Fruit fly (Drosophila melanogaster) whole organism, embryonic: ENCODE results near the gene CG1738.

Experiments used
- CG10321 ChIP-seq: fragments of 200-800 bp; sonication (Bioruptor generic); IDR thresholded peaks from 2 replicates; pipeline ENCODE4 v1.3.6; 2022; ENCODE audit warnings: missing biosample characterization, missing genetic modification characterization
- CG12391 ChIP-seq: fragments of 200-800 bp; sonication (Bioruptor generic); optimal IDR thresholded peaks from 3 replicates; lab custom pipeline; 2018; ENCODE audit warnings: missing biosample characterization, mild to moderate bottlenecking, missing genetic modification characterization, moderate library complexity
- CG13775 ChIP-seq: fragments of 200-800 bp; sonication (Bioruptor generic); optimal IDR thresholded peaks from 3 replicates; lab custom pipeline; 2017; ENCODE audit warnings: missing biosample characterization, mild to moderate bottlenecking, missing genetic modification characterization
- CG16815 ChIP-seq: fragments of 200-800 bp; sonication (Bioruptor generic); optimal IDR thresholded peaks from 3 replicates; lab custom pipeline; 2017; ENCODE audit warnings: missing biosample characterization, mild to moderate bottlenecking, missing genetic modification characterization
- CG17186 ChIP-seq: fragments of 200-800 bp; sonication (Bioruptor generic); optimal IDR thresholded peaks from 3 replicates; lab custom pipeline; 2017; ENCODE audit warnings: missing biosample characterization, missing genetic modification reagents, missing genetic modification characterization
- CG17361 ChIP-seq: fragments of 200-800 bp; sonication (Bioruptor generic); IDR thresholded peaks from 3 replicates; pipeline ENCODE4 v1.3.6; 2022; ENCODE audit warnings: missing biosample characterization, missing genetic modification characterization
- CG17568 ChIP-seq: fragments of 200-800 bp; sonication (Bioruptor generic); optimal IDR thresholded peaks from 2 replicates; lab custom pipeline; 2018; ENCODE audit warnings: missing biosample characterization, mild to moderate bottlenecking, missing genetic modification characterization, moderate library complexity
- CG17612 ChIP-seq: fragments of 200-800 bp; sonication (Bioruptor generic); IDR thresholded peaks from 2 replicates; pipeline ENCODE4 v1.3.6; 2022; ENCODE audit warnings: missing biosample characterization, missing genetic modification characterization
- CG4328 ChIP-seq: fragments of 200-800 bp; sonication (Bioruptor generic); optimal IDR thresholded peaks from 3 replicates; lab custom pipeline; 2017; ENCODE audit warnings: missing biosample characterization, missing genetic modification reagents, missing genetic modification characterization
- CG4730 ChIP-seq: fragments of 200-800 bp; sonication (Bioruptor generic); IDR thresholded peaks from 2 replicates; pipeline ENCODE4 v1.3.6; 2022; ENCODE audit warnings: missing biosample characterization, missing genetic modification characterization
- CG7372 ChIP-seq: fragments of 200-800 bp; sonication (Bioruptor generic); IDR thresholded peaks from 2 replicates; pipeline ENCODE4 v1.3.6; 2022; ENCODE audit warnings: missing biosample characterization, missing genetic modification characterization
- CG7987 ChIP-seq: fragments of 200-800 bp; sonication (Bioruptor generic); optimal IDR thresholded peaks from 2 replicates; lab custom pipeline; 2018; ENCODE audit warnings: missing biosample characterization, mild to moderate bottlenecking, missing genetic modification characterization, moderate library complexity
- CG9609 ChIP-seq: fragments of 200-800 bp; sonication (Bioruptor generic); optimal IDR thresholded peaks from 3 replicates; lab custom pipeline; 2016; ENCODE audit warnings: missing biosample characterization, missing genetic modification characterization
- Hey ChIP-seq: fragments of 200-800 bp; sonication (Bioruptor generic); optimal IDR thresholded peaks from 3 replicates; lab custom pipeline; 2018; ENCODE audit warnings: missing biosample characterization, mild to moderate bottlenecking, missing genetic modification characterization
- Lhr ChIP-seq: fragments of 200-800 bp; sonication (Bioruptor generic); optimal IDR thresholded peaks from 3 replicates; lab custom pipeline; 2017; ENCODE audit warnings: mild to moderate bottlenecking, missing biosample characterization, missing genetic modification reagents, missing genetic modification characterization
- MESR4 ChIP-seq: fragments of 200-800 bp; sonication (Bioruptor generic); optimal IDR thresholded peaks from 2 replicates; lab custom pipeline; 2018; ENCODE audit warnings: missing biosample characterization, mild to moderate bottlenecking, missing genetic modification characterization, moderate library complexity
- MTF-1 ChIP-seq: fragments of 200-800 bp; sonication (Bioruptor generic); optimal IDR thresholded peaks from 2 replicates; lab custom pipeline; 2018; ENCODE audit warnings: missing biosample characterization, mild to moderate bottlenecking, missing genetic modification characterization, borderline replicate concordance
- NC2β ChIP-seq: fragments of 200-800 bp; sonication (Bioruptor generic); optimal IDR thresholded peaks from 2 replicates; lab custom pipeline; 2016; ENCODE audit warnings: missing biosample characterization, missing genetic modification characterization
- Neu2 ChIP-seq: fragments of 200-800 bp; sonication (Bioruptor generic); optimal IDR thresholded peaks from 3 replicates; lab custom pipeline; 2016; ENCODE audit warnings: missing biosample characterization, missing genetic modification characterization, borderline replicate concordance
- Nf-YB ChIP-seq: fragments of 200-800 bp; sonication (Bioruptor generic); optimal IDR thresholded peaks from 3 replicates; lab custom pipeline; 2019; ENCODE audit warnings: missing biosample characterization, mild to moderate bottlenecking, missing genetic modification characterization, moderate library complexity
- Nf-YC ChIP-seq: fragments of 200-800 bp; optimal IDR thresholded peaks from 3 replicates; lab custom pipeline; 2019; ENCODE audit warnings: missing biosample characterization, mild to moderate bottlenecking, missing genetic modification characterization, moderate library complexity
- Six4 ChIP-seq: fragments of 200-800 bp; sonication (Bioruptor generic); optimal IDR thresholded peaks from 2 replicates; lab custom pipeline; 2016; ENCODE audit warnings: missing biosample characterization, missing genetic modification characterization
- Vsx1 ChIP-seq: fragments of 200-800 bp; sonication (Bioruptor generic); optimal IDR thresholded peaks from 2 replicates; lab custom pipeline; 2017; ENCODE audit warnings: missing biosample characterization, mild to moderate bottlenecking, missing genetic modification characterization, missing genetic modification reagents
- Xrp1 ChIP-seq: fragments of 200-800 bp; sonication (Bioruptor generic); IDR thresholded peaks from 2 replicates; pipeline ENCODE4 v1.3.6; 2022; ENCODE audit warnings: missing biosample characterization, missing genetic modification characterization
- bcd ChIP-seq: fragments of 200-800 bp; sonication (Bioruptor generic); optimal IDR thresholded peaks from 2 replicates; lab custom pipeline; 2017; ENCODE audit warnings: missing biosample characterization, mild to moderate bottlenecking, missing genetic modification characterization
- btn ChIP-seq: fragments of 200-800 bp; sonication (Bioruptor generic); optimal IDR thresholded peaks from 2 replicates; lab custom pipeline; 2016; ENCODE audit warnings: missing biosample characterization, missing genetic modification characterization
- cad ChIP-seq: fragments of >200 bp; optimal IDR thresholded peaks from 2 replicates; lab custom pipeline; 2017; ENCODE audit warnings: missing biosample characterization, missing genetic modification characterization
- cas ChIP-seq: fragments of 200-800 bp; sonication (Bioruptor generic); IDR thresholded peaks from 2 replicates; pipeline ENCODE4 v1.3.6; 2022; ENCODE audit warnings: missing biosample characterization, missing genetic modification characterization
- chif ChIP-seq, 2 experiments: fragments of 200-800 bp; sonication (Bioruptor generic); optimal IDR thresholded peaks; 3 replicates each; lab custom pipeline; 2016; ENCODE audit warnings: missing biosample characterization in 2 of 2, missing genetic modification characterization in 2 of 2
- ci ChIP-seq: fragments of 200-800 bp; sonication (Bioruptor generic); IDR thresholded peaks from 3 replicates; pipeline ENCODE4 v1.3.6; 2022; ENCODE audit warnings: missing biosample characterization, missing genetic modification characterization
- dmrt11E ChIP-seq: fragments of 200-800 bp; sonication (Bioruptor generic); optimal IDR thresholded peaks from 3 replicates; lab custom pipeline; 2018; ENCODE audit warnings: missing biosample characterization, mild to moderate bottlenecking, missing genetic modification characterization, moderate library complexity
- dpn ChIP-seq, 2 experiments: fragments of 200-800 bp; sonication (Bioruptor generic); optimal IDR thresholded peaks; 3 replicates each; lab custom pipeline; 2016; ENCODE audit warnings: missing biosample characterization in 2 of 2, missing genetic modification characterization in 2 of 2
- gce ChIP-seq: fragments of 200-800 bp; sonication (Bioruptor generic); IDR thresholded peaks from 3 replicates; pipeline ENCODE4 v1.3.6; 2022; ENCODE audit warnings: missing biosample characterization, missing genetic modification characterization
- gcm2 ChIP-seq: fragments of 200-800 bp; sonication (Bioruptor generic); optimal IDR thresholded peaks from 2 replicates; lab custom pipeline; 2016; ENCODE audit warnings: missing biosample characterization, missing genetic modification characterization
- h ChIP-seq: fragments of >200 bp; optimal IDR thresholded peaks from 2 replicates; lab custom pipeline; 2017
- kni ChIP-seq: fragments of 200-800 bp; sonication (Bioruptor generic); optimal IDR thresholded peaks from 3 replicates; lab custom pipeline; 2017; ENCODE audit warnings: mild to moderate bottlenecking, missing biosample characterization, missing genetic modification reagents, missing genetic modification characterization
- lola ChIP-seq, 3 experiments: fragments of >200 bp in 2 of 3; fragments of 200-800 bp in 1 of 3; sonication (Bioruptor generic) in 1 of 3; optimal IDR thresholded peaks; 2 replicates each; lab custom pipeline; 2017 to 2019; ENCODE audit warnings: missing biosample characterization in 3 of 3, missing genetic modification characterization in 3 of 3, mild to moderate bottlenecking in 1 of 3, moderate library complexity in 1 of 3
- otp ChIP-seq: fragments of 200-800 bp; sonication (Bioruptor generic); IDR thresholded peaks from 3 replicates; pipeline ENCODE4, ENCODE4 v1.3.6; 2022; ENCODE audit warnings: missing biosample characterization, missing genetic modification characterization
- pb ChIP-seq: fragments of 200-800 bp; sonication (Bioruptor generic); optimal IDR thresholded peaks from 3 replicates; lab custom pipeline; 2016; ENCODE audit warnings: missing biosample characterization, missing genetic modification characterization
- prd ChIP-seq, 3 experiments: fragments of >200 bp in 2 of 3; fragments of 200-800 bp in 1 of 3; sonication (Bioruptor generic) in 1 of 3; optimal IDR thresholded peaks in 2 of 3; IDR thresholded peaks in 1 of 3; 2 replicates in 2 of 3; 3 replicates in 1 of 3; pipeline versions ENCODE4 v1.3.6 to Lab custom; 2017 to 2022; ENCODE audit warnings: missing biosample characterization in 1 of 3, missing genetic modification characterization in 1 of 3
- pros ChIP-seq: fragments of 200-800 bp; sonication (Bioruptor generic); optimal IDR thresholded peaks from 3 replicates; lab custom pipeline; 2019; ENCODE audit warnings: missing biosample characterization, mild to moderate bottlenecking, missing genetic modification characterization, moderate library complexity
- pum ChIP-seq: fragments of 200-800 bp; sonication (Bioruptor generic); optimal IDR thresholded peaks from 2 replicates; lab custom pipeline; 2016; ENCODE audit warnings: missing biosample characterization, missing genetic modification characterization
- ranshi ChIP-seq: fragments of 200-800 bp; sonication (Bioruptor generic); IDR thresholded peaks from 2 replicates; pipeline ENCODE4 v1.3.6; 2022; ENCODE audit warnings: missing biosample characterization, missing genetic modification characterization
- row ChIP-seq: fragments of 200-800 bp; sonication (Bioruptor generic); IDR thresholded peaks from 3 replicates; pipeline ENCODE4 v1.3.6; 2022; ENCODE audit warnings: missing biosample characterization, missing genetic modification characterization
- salm ChIP-seq: fragments of 200-800 bp; sonication (Bioruptor generic); optimal IDR thresholded peaks from 2 replicates; lab custom pipeline; 2018; ENCODE audit warnings: missing biosample characterization, mild to moderate bottlenecking, missing genetic modification characterization
- sc ChIP-seq, 3 experiments: fragments of >200 bp in 2 of 3; fragments of 200-800 bp in 1 of 3; sonication (Bioruptor generic) in 1 of 3; optimal IDR thresholded peaks; 2 replicates in 2 of 3; 3 replicates in 1 of 3; lab custom pipeline; 2017; ENCODE audit warnings: mild to moderate bottlenecking in 1 of 3, missing biosample characterization in 1 of 3, missing genetic modification characterization in 1 of 3, missing genetic modification reagents in 1 of 3
- scrt ChIP-seq: fragments of 200-800 bp; sonication (Bioruptor generic); optimal IDR thresholded peaks from 2 replicates; lab custom pipeline; 2018; ENCODE audit warnings: missing biosample characterization, mild to moderate bottlenecking, missing genetic modification characterization, moderate library complexity
- sim ChIP-seq: fragments of 200-800 bp; sonication (Bioruptor generic); IDR thresholded peaks from 2 replicates; pipeline ENCODE4 v1.3.6; 2022; ENCODE audit warnings: missing biosample characterization, missing genetic modification characterization
- sqz ChIP-seq: fragments of 200-800 bp; sonication (Bioruptor generic); optimal IDR thresholded peaks from 3 replicates; lab custom pipeline; 2018; ENCODE audit warnings: missing biosample characterization, mild to moderate bottlenecking, missing genetic modification characterization
- unpg ChIP-seq: fragments of 200-800 bp; sonication (Bioruptor generic); optimal IDR thresholded peaks from 3 replicates; lab custom pipeline; 2018; ENCODE audit warnings: missing biosample characterization, mild to moderate bottlenecking, missing genetic modification characterization, moderate library complexity
- zen ChIP-seq: fragments of 200-800 bp; sonication (Bioruptor generic); optimal IDR thresholded peaks from 3 replicates; lab custom pipeline; 2018; ENCODE audit warnings: missing biosample characterization, mild to moderate bottlenecking, missing genetic modification characterization, moderate library complexity

CG1738 gene

DNA sequence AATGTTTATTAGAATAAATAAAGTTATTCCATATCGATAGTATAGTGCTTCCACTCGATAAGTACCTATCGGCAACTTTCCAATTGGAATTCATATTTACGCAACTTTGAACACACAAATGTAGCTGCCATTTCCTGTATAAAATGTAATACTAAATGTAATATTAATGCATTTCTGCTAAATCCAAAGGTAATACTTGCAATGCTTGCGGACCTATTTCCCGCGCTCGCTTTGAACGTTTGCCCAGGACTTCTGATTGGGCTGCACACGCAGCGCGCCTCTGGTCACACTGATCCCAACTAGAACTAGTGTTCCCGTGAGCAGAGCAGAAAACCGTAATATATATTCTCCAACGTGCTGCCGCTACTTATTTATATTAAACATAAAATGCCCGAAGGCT lies 20.5 kb downstream of the CG1738 start, which contains the start of gene dlg1 (continued):
- TF ChIP-seq ranshi (GFP tag; lab: Robert Waterston, UW) (no peak), MESR4 (no peak), scrt (GFP tag; lab: Kevin White, UChicago) (no peak), lola (GFP tag; optimal IDR thresholded peaks at IDR 0.05; lab: Kevin White, UChicago) (no peak), cas (GFP tag; lab: Robert Waterston, UW) (no peak), unpg (GFP tag; lab: Kevin White, UChicago) (no peak), h (lab: Kevin White, UChicago) (no peak), CG9609 (GFP tag; lab: Kevin White, UChicago) (no peak), sim (GFP tag; lab: Robert Waterston, UW) (no peak), chif (GFP tag; optimal IDR thresholded peaks at IDR 0.05; lab: Kevin White, UChicago) (no peak), Nf-YC (tag; lab: Kevin White, UChicago) (peak; percentile 57), CG10321 (no peak), zen (peak; percentile 11), sqz (no peak), cad (GFP tag; lab: Kevin White, UChicago) (no peak), Six4 (no peak), CG12391 (tag; lab: Kevin White, UChicago) (no peak), dmrt11E (tag; lab: Kevin White, UChicago) (no peak), bcd (GFP tag; lab: Kevin White, UChicago) (no peak), ci (GFP tag; lab: Robert Waterston, UW) (no peak), salm (tag; lab: Kevin White, UChicago) (no peak), gcm2 (GFP tag; lab: Kevin White, UChicago) (no peak), CG17186 (GFP tag; lab: Kevin White, UChicago) (peak; percentile 4), pum (GFP tag; lab: Kevin White, UChicago) (no peak), Xrp1 (GFP tag; lab: Robert Waterston, UW) (no peak), MTF-1 (GFP tag; lab: Kevin White, UChicago) (no peak), Lhr (GFP tag; lab: Kevin White, UChicago) (no peak), CG17612 (no peak), CG13775 (GFP tag; lab: Kevin White, UChicago) (no peak), CG4328 (GFP tag; lab: Kevin White, UChicago) (no peak), row (peak; percentile 33; the same call in 1 of the 3 replicates), CG17568 (no peak), NC2β (GFP tag; lab: Kevin White, UChicago) (no peak), gce (no peak), kni (GFP tag; lab: Kevin White, UChicago) (no peak), CG7987 (GFP tag; lab: Kevin White, UChicago) (no peak), sc (optimal IDR thresholded peaks at IDR 0.05; lab: Kevin White, UChicago) (no peak), sc (GFP tag; optimal IDR thresholded peaks at IDR 0.05; lab: Kevin White, UChicago) (no peak), Hey (tag; lab: Kevin White, UChicago) (no peak), btn (no peak), otp (no peak), Neu2 (GFP tag; lab: Kevin White, UChicago) (no peak), CG4730 (no peak), prd (optimal IDR thresholded peaks at IDR 0.05; lab: Kevin White, UChicago) (no peak), prd (GFP tag; IDR thresholded peaks at IDR 0.05; lab: Robert Waterston, UW) (no peak), CG16815 (GFP tag; lab: Kevin White, UChicago) (no peak), pros (GFP tag; lab: Kevin White, UChicago) (no peak), CG7372 (GFP tag; lab: Robert Waterston, UW) (no peak), pb (no peak), CG17361 (GFP tag; lab: Robert Waterston, UW) (no peak), Nf-YB (GFP tag; lab: Kevin White, UChicago) (no peak), dpn (GFP tag; optimal IDR thresholded peaks at IDR 0.05; lab: Kevin White, UChicago) (no peak), Vsx1 (no peak)
